Worm (Caenorhabditis elegans): ENCODE measurements around the gene hsp-1.

hsp-1 gene

ce11 chrIV:17316398-17316797, 37.6 kb downstream of the hsp-1 start, which contains the start of gene C49C3.20:
TSS of gene C49C3.20 (minus strand) at chrIV:17316498.
- TF ChIP-seq C17E4.6 (GFP tag; IDR thresholded peaks at IDR 0.05) (no peak), hrde-1 (tag; optimal IDR thresholded peaks at IDR 0.05; ENCODE audit: borderline replicate concordance) (no peak), Y53G8AR.9 (GFP tag; conservative IDR thresholded peaks at IDR 0.05) (no peak), ceh-91 (GFP tag; IDR thresholded peaks at IDR 0.05) (no peak), ceh-58 (GFP tag; IDR thresholded peaks at IDR 0.05) (no peak), T26A5.8 (tag; optimal IDR thresholded peaks at IDR 0.05) (no peak)

DNA sequence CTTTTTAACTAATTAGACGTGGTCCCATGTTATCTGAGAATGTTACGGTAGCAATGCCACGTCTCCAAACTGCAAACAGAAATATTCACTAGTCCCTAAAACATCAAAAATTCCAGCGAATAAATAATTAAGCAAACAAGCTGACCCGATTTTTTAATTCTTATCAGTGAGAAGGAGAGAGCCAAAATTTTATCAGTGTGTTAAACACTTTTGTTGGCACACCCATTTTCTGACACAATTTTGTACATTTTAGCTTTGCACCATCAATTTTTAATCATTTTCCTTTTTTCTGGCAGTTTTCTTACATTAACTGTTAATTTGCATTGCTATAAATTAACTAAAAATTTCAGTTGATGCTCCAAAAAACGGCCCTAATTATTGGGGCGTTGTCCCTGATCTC, 41.7 kb downstream of the hsp-1 start, which contains the start of gene C49C3.4:
Gene C49C3.4, plus strand, starts transcription at position 351 of the 400 bp plus-strand sequence.
- TF ChIP-seq ama-1 (optimal IDR thresholded peaks at IDR 0.05): no peak
- TF ChIP-seq ama-1 (GFP tag; optimal IDR thresholded peaks at IDR 0.05): no peak
- TF ChIP-seq T26A5.8 (tag; optimal IDR thresholded peaks at IDR 0.05): no peak
- TF ChIP-seq nhr-80 (tag; optimal IDR thresholded peaks at IDR 0.05): peak; percentile 56
- no peak for TF ChIP-seq mel-28 (tag; optimal IDR thresholded peaks at IDR 0.05; ENCODE audit: borderline replicate concordance)
- no peak for TF ChIP-seq bed-1 (GFP tag; IDR thresholded peaks at IDR 0.05)
- no peak for TF ChIP-seq xnd-1 (tag; optimal IDR thresholded peaks at IDR 0.05)
- no peak for TF ChIP-seq ceh-100 (GFP tag; IDR thresholded peaks at IDR 0.05)
- no peak for TF ChIP-seq ekl-4 (GFP tag; IDR thresholded peaks at IDR 0.05)

DNA sequence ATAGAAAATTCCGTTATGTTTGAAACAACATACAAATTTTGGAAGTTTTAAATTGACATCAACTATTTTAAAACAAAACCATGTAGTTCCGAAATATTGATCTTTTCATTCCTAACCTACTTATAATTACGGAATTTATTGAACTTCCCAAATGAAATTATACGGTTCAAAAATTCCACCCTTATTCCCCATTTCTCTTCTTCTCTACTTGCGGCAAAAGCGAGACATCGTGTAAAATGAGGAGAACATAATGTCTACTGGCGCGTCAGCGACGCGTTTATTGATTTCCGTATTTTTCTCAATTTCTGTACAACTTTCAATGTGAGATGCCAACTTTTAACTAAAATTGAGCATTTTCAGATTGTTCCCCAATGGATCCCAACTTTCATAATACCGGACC, 50.1 kb downstream of the hsp-1 start, which contains the start of gene ceh-88:
Gene ceh-88, plus strand, starts transcription at position 355 of the 400 bp plus-strand sequence.
- TF ChIP-seq hmg-1.2 (GFP tag; IDR thresholded peaks at IDR 0.05) (peak; percentile 53; the same call in 1 of the 2 replicates), F49E8.2 (tag; optimal IDR thresholded peaks at IDR 0.05; ENCODE audit: insufficient read depth) (no peak), mxl-1 (tag; optimal IDR thresholded peaks at IDR 0.05) (no peak), cebp-2 (GFP tag; IDR thresholded peaks at IDR 0.05) (no peak), madf-3 (GFP tag; IDR thresholded peaks at IDR 0.05) (no peak), madf-6 (GFP tag; IDR thresholded peaks at IDR 0.05) (no peak), ztf-25 (GFP tag; IDR thresholded peaks at IDR 0.05) (no peak), Y56A3A.18 (GFP tag; IDR thresholded peaks at IDR 0.05) (no peak)

Data from whole organism, young adult.